Worm (Caenorhabditis elegans): ENCODE results near the gene mog-3.

DNA sequence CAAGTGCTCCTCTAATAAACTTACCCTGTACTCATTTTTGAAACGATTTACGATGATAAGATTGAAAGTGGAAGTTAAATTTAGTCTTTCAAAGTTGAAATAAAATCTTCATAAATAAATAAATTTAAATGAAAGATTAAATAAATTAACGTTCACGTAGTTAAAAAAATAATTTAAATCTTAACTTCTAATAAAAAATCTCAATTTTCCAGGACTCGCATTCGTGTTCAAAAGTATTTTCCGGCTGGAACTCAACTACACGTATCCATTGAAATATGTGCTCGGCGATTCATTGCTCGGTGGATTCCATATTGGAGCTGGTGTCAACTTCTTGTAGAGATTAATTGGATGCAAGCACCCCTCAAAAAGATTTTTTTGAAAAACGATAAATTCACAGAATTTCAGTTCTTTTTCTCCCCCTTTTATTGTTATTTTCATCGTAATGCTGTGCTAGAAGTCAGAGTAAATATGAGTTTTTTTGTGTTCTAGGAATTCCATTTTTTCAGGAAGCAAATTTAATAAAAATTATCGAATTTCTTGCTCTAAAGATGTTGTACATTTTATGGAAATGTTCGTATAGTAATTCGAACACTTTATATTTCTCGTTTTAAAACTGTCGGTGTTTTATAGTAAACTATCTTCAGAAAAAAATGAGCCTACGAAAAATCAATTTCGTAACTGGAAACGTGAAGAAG is 45.0 kb upstream of the mog-3 start, which contains the start of the genes C34E10.9 and hap-1:
- no peak for TF ChIP-seq nhr-11 (tag; optimal IDR thresholded peaks at IDR 0.05)
- TF ChIP-seq elt-4 (tag; optimal IDR thresholded peaks at IDR 0.05), result no peak
- no peak for TF ChIP-seq madf-2 (tag; optimal IDR thresholded peaks at IDR 0.05)
- TF ChIP-seq pros-1 (tag; optimal IDR thresholded peaks at IDR 0.05), result no peak
- no peak for TF ChIP-seq pha-4 (tag; optimal IDR thresholded peaks at IDR 0.05)
- no peak for TF ChIP-seq unc-3 (GFP tag; conservative IDR thresholded peaks at IDR 0.05)
- no peak for TF ChIP-seq unc-3 (tag; optimal IDR thresholded peaks at IDR 0.05)
- no peak for TF ChIP-seq unc-86 (tag; optimal IDR thresholded peaks at IDR 0.05)
- TF ChIP-seq gmeb-2 (tag; optimal IDR thresholded peaks at IDR 0.05), result no peak
- no peak for TF ChIP-seq hlh-8 (tag; optimal IDR thresholded peaks at IDR 0.05)
- TF ChIP-seq ref-2 (tag; optimal IDR thresholded peaks at IDR 0.05), result no peak
